2 worm cellular contexts compared by ENCODE assay signal in the genomic region with DNA sequence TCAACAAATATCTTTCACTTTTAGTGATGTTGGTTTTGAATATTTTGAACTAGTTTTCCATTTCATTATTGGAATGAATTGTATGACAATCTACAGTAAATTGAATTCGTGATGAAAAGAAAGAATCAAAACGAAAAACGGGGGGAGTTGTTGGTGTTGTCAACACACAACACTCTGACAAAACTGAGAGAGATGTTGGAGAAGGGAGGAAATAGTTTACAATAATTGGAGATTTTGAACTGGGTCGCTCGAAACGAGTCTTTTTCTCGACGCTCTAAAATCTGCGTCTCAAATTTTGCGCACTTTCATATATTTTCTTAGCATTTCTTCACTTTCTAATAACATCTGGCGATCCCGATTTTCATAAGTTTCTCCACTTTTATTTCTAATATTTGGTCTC.
A peak's percentile ranks its signal among the peaks of the same experiment; 100 is the strongest.
TF ChIP-seq lines count a peak whose summit lies in the region.

A gene (plus strand): TSS at position 180 of the 400 bp plus-strand sequence.

TF ChIP-seq in whole organism, L1 larva, 84 proteins besides CTCF, POLR2A, EP300 and RAD21 (continued from another document):
- no peak for TF ChIP-seq alr-1 (tag; optimal IDR thresholded peaks at IDR 0.05; lab: Kevin White, UChicago; ENCODE audit: borderline replicate concordance)
- no peak for TF ChIP-seq lin-39 (tag; optimal IDR thresholded peaks at IDR 0.05; lab: Kevin White, UChicago)
- TF ChIP-seq nhr-20 (tag; optimal IDR thresholded peaks at IDR 0.05; lab: Kevin White, UChicago), result peak; percentile 47
- no peak for TF ChIP-seq irx-1 (tag; optimal IDR thresholded peaks at IDR 0.05; lab: Kevin White, UChicago)
- TF ChIP-seq efl-1 (optimal IDR thresholded peaks at IDR 0.05; lab: Kevin White, UChicago), result peak; percentile 9 to 13
- no peak for TF ChIP-seq efl-1 (GFP tag; optimal IDR thresholded peaks at IDR 0.05 in 1 of 2; lab: Kevin White, UChicago)
- no peak for TF ChIP-seq lir-3 (tag; optimal IDR thresholded peaks at IDR 0.05; lab: Kevin White, UChicago; ENCODE audit: poor library complexity)
- TF ChIP-seq ceh-8 (GFP tag; optimal IDR thresholded peaks at IDR 0.05; lab: Kevin White, UChicago), result no peak
- TF ChIP-seq pqm-1 (tag; optimal IDR thresholded peaks at IDR 0.05; lab: Kevin White, UChicago), result no peak
- TF ChIP-seq lin-35 (GFP tag; optimal IDR thresholded peaks at IDR 0.05; lab: Kevin White, UChicago), result peak in 1 of 2 experiments; percentile 13
- TF ChIP-seq fos-1 (tag; optimal IDR thresholded peaks at IDR 0.05; lab: Kevin White, UChicago), result no peak
- peak; percentile 69 for TF ChIP-seq lin-14 (GFP tag; optimal IDR thresholded peaks at IDR 0.05; lab: Kevin White, UChicago)
- no peak for TF ChIP-seq tlp-1 (tag; optimal IDR thresholded peaks at IDR 0.05; lab: Kevin White, UChicago)
- TF ChIP-seq dsc-1 (tag; optimal IDR thresholded peaks at IDR 0.05; lab: Kevin White, UChicago), result peak; percentile 45
- peak; percentile 52 for TF ChIP-seq nhr-71 (tag; optimal IDR thresholded peaks at IDR 0.05; lab: Kevin White, UChicago)
- TF ChIP-seq rnt-1 (tag; optimal IDR thresholded peaks at IDR 0.05; lab: Kevin White, UChicago), result peak; percentile 4
- TF ChIP-seq pax-3 (tag; optimal IDR thresholded peaks at IDR 0.05; lab: Kevin White, UChicago), result no peak
- TF ChIP-seq hlh-4 (tag; optimal IDR thresholded peaks at IDR 0.05; lab: Kevin White, UChicago), result no peak
- TF ChIP-seq lin-13 (GFP tag; optimal IDR thresholded peaks at IDR 0.05; lab: Kevin White, UChicago), result peak; percentile 23
- peak; percentile 22 for TF ChIP-seq nhr-85 (tag; lab: Kevin White, UChicago)
- no peak for TF ChIP-seq ceh-88 (GFP tag; IDR thresholded peaks at IDR 0.05; lab: Robert Waterston, UW)
- peak; percentile 51 for TF ChIP-seq snu-23 (GFP tag; optimal IDR thresholded peaks at IDR 0.05; lab: Kevin White, UChicago)
- TF ChIP-seq swsn-7 (tag; optimal IDR thresholded peaks at IDR 0.05; lab: Kevin White, UChicago), result peak; percentile 1
- TF ChIP-seq unc-30 (tag; optimal IDR thresholded peaks at IDR 0.05; lab: Kevin White, UChicago), result no peak
- TF ChIP-seq nhr-237 (tag; optimal IDR thresholded peaks at IDR 0.05; lab: Kevin White, UChicago), result no peak
- no peak for TF ChIP-seq grh-1 (GFP tag; IDR thresholded peaks at IDR 0.05; lab: Robert Waterston, UW)
- TF ChIP-seq snpc-4 (tag; optimal IDR thresholded peaks at IDR 0.05; lab: Kevin White, UChicago), result no peak
- no peak for TF ChIP-seq C04F5.9 (tag; optimal IDR thresholded peaks at IDR 0.05; lab: Kevin White, UChicago)

TF ChIP-seq in whole organism, L2 larva, 48 proteins besides CTCF, POLR2A, EP300 and RAD21 (continued from another document):
- TF ChIP-seq mdl-1 (tag; optimal IDR thresholded peaks at IDR 0.05; lab: Kevin White, UChicago), result no peak
- TF ChIP-seq ZK546.5 (tag; optimal IDR thresholded peaks at IDR 0.05; lab: Kevin White, UChicago), result no peak
- TF ChIP-seq sma-9 (GFP tag; optimal IDR thresholded peaks at IDR 0.05; lab: Kevin White, UChicago), result peak; percentile 48
- no peak for TF ChIP-seq sma-9 (tag; optimal IDR thresholded peaks at IDR 0.05; lab: Kevin White, UChicago)
- TF ChIP-seq nhr-21 (tag; optimal IDR thresholded peaks at IDR 0.05; lab: Kevin White, UChicago), result peak; percentile 39
- TF ChIP-seq sem-4 (tag; optimal IDR thresholded peaks at IDR 0.05; lab: Kevin White, UChicago), result no peak
- TF ChIP-seq alr-1 (tag; optimal IDR thresholded peaks at IDR 0.05; lab: Kevin White, UChicago), result no peak
- TF ChIP-seq ama-1 (optimal IDR thresholded peaks at IDR 0.05; lab: Kevin White, UChicago), result no peak
- TF ChIP-seq skn-1 (tag; optimal IDR thresholded peaks at IDR 0.05; lab: Kevin White, UChicago), result no peak
- TF ChIP-seq nhr-6 (tag; optimal IDR thresholded peaks at IDR 0.05; lab: Kevin White, UChicago), result no peak
- no peak for TF ChIP-seq gmeb-1 (tag; optimal IDR thresholded peaks at IDR 0.05; lab: Kevin White, UChicago)
- no peak for TF ChIP-seq dmd-4 (tag; optimal IDR thresholded peaks at IDR 0.05; lab: Kevin White, UChicago)
- peak; percentile 17 for TF ChIP-seq egl-27 (tag; optimal IDR thresholded peaks at IDR 0.05; lab: Kevin White, UChicago)
- TF ChIP-seq ztf-11 (tag; optimal IDR thresholded peaks at IDR 0.05; lab: Kevin White, UChicago), result no peak
- TF ChIP-seq nhr-129 (tag; optimal IDR thresholded peaks at IDR 0.05; lab: Kevin White, UChicago), result peak; percentile 59
- TF ChIP-seq ceh-82 (tag; optimal IDR thresholded peaks at IDR 0.05; lab: Kevin White, UChicago), result no peak
- TF ChIP-seq peb-1 (tag; optimal IDR thresholded peaks at IDR 0.05; lab: Kevin White, UChicago), result no peak
- TF ChIP-seq crh-2 (tag; optimal IDR thresholded peaks at IDR 0.05; lab: Kevin White, UChicago), result peak; percentile 9
- TF ChIP-seq elt-1 (tag; optimal IDR thresholded peaks at IDR 0.05; lab: Kevin White, UChicago), result no peak
- TF ChIP-seq nhr-23 (tag; optimal IDR thresholded peaks at IDR 0.05; lab: Kevin White, UChicago), result no peak
- TF ChIP-seq Y55F3AM.14 (GFP tag; optimal IDR thresholded peaks at IDR 0.05; lab: Kevin White, UChicago), result no peak
- no peak for TF ChIP-seq lin-13 (GFP tag; optimal IDR thresholded peaks at IDR 0.05; lab: Kevin White, UChicago)
- no peak for TF ChIP-seq nhr-11 (tag; optimal IDR thresholded peaks at IDR 0.05; lab: Kevin White, UChicago)
- no peak for TF ChIP-seq nhr-10 (tag; optimal IDR thresholded peaks at IDR 0.05; lab: Kevin White, UChicago)
- TF ChIP-seq C34F6.9 (tag; optimal IDR thresholded peaks at IDR 0.05; lab: Kevin White, UChicago), result peak; percentile 27
- no peak for TF ChIP-seq aly-2 (tag; optimal IDR thresholded peaks at IDR 0.05; lab: Kevin White, UChicago)
- no peak for TF ChIP-seq mbf-1 (tag; optimal IDR thresholded peaks at IDR 0.05; lab: Kevin White, UChicago)
- no peak for TF ChIP-seq ceh-16 (tag; optimal IDR thresholded peaks at IDR 0.05; lab: Kevin White, UChicago)
- TF ChIP-seq R02D3.7 (tag; optimal IDR thresholded peaks at IDR 0.05; lab: Kevin White, UChicago), result no peak
- TF ChIP-seq nhr-237 (tag; optimal IDR thresholded peaks at IDR 0.05; lab: Kevin White, UChicago), result no peak
- TF ChIP-seq mab-5 (tag; optimal IDR thresholded peaks at IDR 0.05; lab: Kevin White, UChicago), result no peak
- no peak for TF ChIP-seq lin-39 (tag; optimal IDR thresholded peaks at IDR 0.05; lab: Kevin White, UChicago)
- no peak for TF ChIP-seq fos-1 (tag; optimal IDR thresholded peaks at IDR 0.05; lab: Kevin White, UChicago)
- peak; percentile 4 for TF ChIP-seq unc-55 (GFP tag; optimal IDR thresholded peaks at IDR 0.05; lab: Kevin White, UChicago)
